Worm (Caenorhabditis elegans) whole organism, mixed stage, embryonic: ENCODE data around the gene Y38H8A.4.

ENCODE experiments used
- M03D4.4 ChIP-seq: sonication (generic microtip); optimal IDR thresholded peaks from 2 replicates; lab custom pipeline; 2017; ENCODE audit warnings: mild to moderate bottlenecking, missing genetic modification characterization, missing compliant biosample characterization
- ceh-39 ChIP-seq: fragments of 150-350 bp; optimal IDR thresholded peaks from 2 replicates; lab custom pipeline; 2014; ENCODE audit warnings: missing biosample characterization, missing genetic modification characterization
- ceh-43 ChIP-seq: fragments of 200-800 bp; sonication (Bioruptor generic); optimal IDR thresholded peaks from 2 replicates; lab custom pipeline; 2018; ENCODE audit warnings: mild to moderate bottlenecking, missing genetic modification characterization, moderate library complexity, missing compliant biosample characterization
- ces-1 ChIP-seq: fragments of 150-350 bp; optimal IDR thresholded peaks from 2 replicates; lab custom pipeline; 2014; ENCODE audit warnings: missing biosample characterization, missing genetic modification reagents, missing genetic modification characterization
- cnd-1 ChIP-seq: fragments of 200-800 bp; sonication (Bioruptor generic); optimal IDR thresholded peaks from 2 replicates; lab custom pipeline; 2018; ENCODE audit warnings: mild to moderate bottlenecking, missing genetic modification characterization, missing compliant biosample characterization
- elt-1 ChIP-seq: sonication (generic microtip); optimal IDR thresholded peaks from 2 replicates; lab custom pipeline; 2017; ENCODE audit warnings: missing genetic modification characterization, mild to moderate bottlenecking, missing compliant biosample characterization, antibody characterized with exemption, moderate library complexity, borderline replicate concordance; ENCODE audit not compliant: insufficient read depth
- elt-3 ChIP-seq: fragments of 150-350 bp; optimal IDR thresholded peaks from 2 replicates; lab custom pipeline; 2014; ENCODE audit warnings: missing biosample characterization, missing genetic modification characterization
- flh-1 ChIP-seq: fragments of 200-800 bp; sonication (Bioruptor generic); optimal IDR thresholded peaks from 2 replicates; lab custom pipeline; 2018; ENCODE audit warnings: mild to moderate bottlenecking, missing genetic modification characterization, moderate library complexity, missing compliant biosample characterization
- hlh-1 ChIP-seq: fragments of 150-350 bp; optimal IDR thresholded peaks from 2 replicates; lab custom pipeline; 2014; ENCODE audit warnings: missing biosample characterization, missing genetic modification reagents, missing genetic modification characterization
- lin-13 ChIP-seq: fragments of 150-350 bp; optimal IDR thresholded peaks from 2 replicates; lab custom pipeline; 2014; ENCODE audit warnings: missing biosample characterization, missing genetic modification characterization
- lin-32 ChIP-seq: fragments of 200-800 bp; sonication (Bioruptor generic); optimal IDR thresholded peaks from 2 replicates; lab custom pipeline; 2018; ENCODE audit warnings: mild to moderate bottlenecking, missing genetic modification characterization, missing compliant biosample characterization
- lsy-2 ChIP-seq: fragments of 150-350 bp; optimal IDR thresholded peaks from 2 replicates; lab custom pipeline; 2014; ENCODE audit warnings: missing biosample characterization, missing genetic modification characterization
- mab-5 ChIP-seq: fragments of 150-350 bp; optimal IDR thresholded peaks from 2 replicates; lab custom pipeline; 2014; ENCODE audit warnings: missing biosample characterization, missing genetic modification characterization
- mls-2 ChIP-seq: sonication (generic microtip); optimal IDR thresholded peaks from 2 replicates; lab custom pipeline; 2016; ENCODE audit warnings: mild to moderate bottlenecking, missing genetic modification characterization, moderate library complexity, missing compliant biosample characterization
- nhr-12 ChIP-seq: fragments of 150-350 bp; optimal IDR thresholded peaks from 2 replicates; lab custom pipeline; 2014; ENCODE audit warnings: missing biosample characterization, missing genetic modification characterization
- nhr-2 ChIP-seq: fragments of 150-350 bp; optimal IDR thresholded peaks from 2 replicates; lab custom pipeline; 2014; ENCODE audit warnings: missing biosample characterization, missing genetic modification characterization
- nhr-237 ChIP-seq: fragments of 150-350 bp; optimal IDR thresholded peaks from 2 replicates; lab custom pipeline; 2014; ENCODE audit warnings: missing biosample characterization, missing genetic modification characterization
- nhr-28 ChIP-seq: fragments of 150-350 bp; optimal IDR thresholded peaks from 2 replicates; lab custom pipeline; 2014; ENCODE audit warnings: missing biosample characterization, missing genetic modification characterization
- nhr-76 ChIP-seq: sonication (generic microtip); optimal IDR thresholded peaks from 2 replicates; lab custom pipeline; 2017; ENCODE audit warnings: missing biosample characterization, missing genetic modification characterization
- pha-4 ChIP-seq: fragments of 150-350 bp; optimal IDR thresholded peaks from 2 replicates; lab custom pipeline; 2018; ENCODE audit warnings: missing biosample characterization, missing genetic modification reagents, missing genetic modification characterization
- sem-2 ChIP-seq: fragments of 200-800 bp; sonication (Bioruptor generic); optimal IDR thresholded peaks from 2 replicates; lab custom pipeline; 2018; ENCODE audit warnings: mild to moderate bottlenecking, missing genetic modification characterization, missing compliant biosample characterization
- sptf-1 ChIP-seq: sonication (generic microtip); optimal IDR thresholded peaks from 2 replicates; lab custom pipeline; 2017; ENCODE audit warnings: mild to moderate bottlenecking, missing genetic modification characterization, moderate library complexity, missing compliant biosample characterization
- tbx-8 ChIP-seq: fragments of 200-800 bp; sonication (Bioruptor generic); optimal IDR thresholded peaks from 2 replicates; lab custom pipeline; 2018; ENCODE audit warnings: mild to moderate bottlenecking, missing genetic modification characterization, moderate library complexity, missing compliant biosample characterization
- unc-120 ChIP-seq: sonication (generic microtip); optimal IDR thresholded peaks from 2 replicates; lab custom pipeline; 2017; ENCODE audit warnings: missing genetic modification characterization, missing compliant biosample characterization; ENCODE audit not compliant: poor library complexity, severe bottlenecking
- unc-39 ChIP-seq: fragments of 150-350 bp; optimal IDR thresholded peaks from 2 replicates; lab custom pipeline; 2014; ENCODE audit warnings: missing biosample characterization, missing genetic modification characterization
- unc-62 ChIP-seq: fragments of 150-350 bp; optimal IDR thresholded peaks from 2 replicates; lab custom pipeline; 2014; ENCODE audit warnings: missing biosample characterization, missing genetic modification reagents, missing genetic modification characterization
- ztf-11 ChIP-seq: fragments of 150-350 bp; optimal IDR thresholded peaks from 2 replicates; lab custom pipeline; 2014; ENCODE audit warnings: missing biosample characterization, missing genetic modification characterization

The Y38H8A.4 gene

ce11 chrIV:13472011-13472410 is at the start of gene Y38H8A.4, which contains the start of gene ttbk-8.1:
Gene Y38H8A.4, minus strand, starts transcription at chrIV:13472376.
Gene ttbk-8.1, plus strand, starts transcription at chrIV:13472311.
- TF ChIP-seq hlh-1 (tag; lab: Kevin White, UChicago) (no peak), flh-1 (no peak), sptf-1 (no peak), ztf-11 (tag; lab: Kevin White, UChicago) (no peak), nhr-76 (tag; lab: Kevin White, UChicago) (no peak), mab-5 (tag; lab: Kevin White, UChicago) (no peak), ces-1 (GFP tag; lab: Kevin White, UChicago) (no peak), sem-2 (GFP tag; lab: Kevin White, UChicago) (no peak), M03D4.4 (tag; lab: Kevin White, UChicago) (no peak), nhr-28 (tag; lab: Kevin White, UChicago) (no peak), cnd-1 (tag; lab: Kevin White, UChicago) (no peak), lin-32 (GFP tag; lab: Kevin White, UChicago) (no peak)

- no peak for TF ChIP-seq nhr-76 (tag; lab: Kevin White, UChicago)
- no peak for TF ChIP-seq mls-2 (tag; lab: Kevin White, UChicago)
- TF ChIP-seq nhr-2 (tag; lab: Kevin White, UChicago), result no peak
- no peak for TF ChIP-seq tbx-8 (GFP tag; lab: Kevin White, UChicago)
- TF ChIP-seq unc-62 (GFP tag; lab: Kevin White, UChicago), result no peak
- no peak for TF ChIP-seq nhr-28 (tag; lab: Kevin White, UChicago)
- TF ChIP-seq elt-1 (tag; lab: Kevin White, UChicago), result no peak
- no peak for TF ChIP-seq lin-32 (GFP tag; lab: Kevin White, UChicago)
- TF ChIP-seq ces-1 (GFP tag; lab: Kevin White, UChicago), result peak; percentile 32
- peak; percentile 11 for TF ChIP-seq hlh-1 (tag; lab: Kevin White, UChicago)
- no peak for TF ChIP-seq lin-13 (tag; lab: Kevin White, UChicago)
- no peak for TF ChIP-seq lsy-2 (tag; lab: Kevin White, UChicago)
- no peak for TF ChIP-seq sem-2 (GFP tag; lab: Kevin White, UChicago)
- no peak for TF ChIP-seq M03D4.4 (tag; lab: Kevin White, UChicago)
- no peak for TF ChIP-seq cnd-1 (tag; lab: Kevin White, UChicago)
Measured at ce11 chrIV:13521785-13522184, 49.6 kb upstream of the Y38H8A.4 start, which contains the start of gene dcap-2. Gene dcap-2, minus strand, starts transcription at chrIV:13521870.

ce11 chrIV:13513010-13513409 is 40.8 kb upstream of the Y38H8A.4 start:
- no peak for TF ChIP-seq elt-3 (tag; lab: Kevin White, UChicago)
- TF ChIP-seq elt-1 (tag; lab: Kevin White, UChicago), result no peak
- no peak for TF ChIP-seq nhr-28 (tag; lab: Kevin White, UChicago)

ce11 chrIV:13512112-13512569 is 40.0 kb upstream of the Y38H8A.4 start, which contains the start of gene puf-3:
Gene puf-3, minus strand, starts transcription at chrIV:13512162.
- TF ChIP-seq elt-1 (tag; lab: Kevin White, UChicago), result no peak
- no peak for TF ChIP-seq ztf-11 (tag; lab: Kevin White, UChicago)
- no peak for TF ChIP-seq M03D4.4 (tag; lab: Kevin White, UChicago)
- no peak for TF ChIP-seq pha-4 (tag; lab: Kevin White, UChicago)
- no peak for TF ChIP-seq ceh-43 (GFP tag; lab: Kevin White, UChicago)
- no peak for TF ChIP-seq unc-120 (tag; lab: Kevin White, UChicago)
- no peak for TF ChIP-seq unc-39 (tag; lab: Kevin White, UChicago)
- no peak for TF ChIP-seq nhr-237 (tag; lab: Kevin White, UChicago)

ce11 chrIV:13510049-13510448 is 37.9 kb upstream of the Y38H8A.4 start:
- no peak for TF ChIP-seq ceh-39
- no peak for TF ChIP-seq unc-120 (tag; lab: Kevin White, UChicago)

ce11 chrIV:13508924-13509323 is 36.7 kb upstream of the Y38H8A.4 start, which contains the start of gene afmd-2:
Gene afmd-2, plus strand, starts transcription at chrIV:13509224.
- no peak for TF ChIP-seq nhr-12 (tag; lab: Kevin White, UChicago)
- TF ChIP-seq unc-62 (GFP tag; lab: Kevin White, UChicago), result no peak
- no peak for TF ChIP-seq M03D4.4 (tag; lab: Kevin White, UChicago)
- TF ChIP-seq nhr-237 (tag; lab: Kevin White, UChicago), result no peak
- TF ChIP-seq nhr-2 (tag; lab: Kevin White, UChicago), result no peak
